Fruit fly (Drosophila melanogaster) whole organism, embryonic: ENCODE measurements around the gene MFS18.

ENCODE experiments used
- B-H2 ChIP-seq: fragments of 200-800 bp; sonication (Bioruptor generic); optimal IDR thresholded peaks from 2 replicates; lab custom pipeline; 2018; ENCODE audit warnings: missing biosample characterization, mild to moderate bottlenecking, missing genetic modification characterization
- Blimp-1 ChIP-seq: fragments of 200-800 bp; sonication (Bioruptor generic); optimal IDR thresholded peaks from 3 replicates; lab custom pipeline; 2018; ENCODE audit warnings: missing biosample characterization, missing genetic modification characterization, mild to moderate bottlenecking, moderate library complexity, missing genetic modification reagents
- C15 ChIP-seq: fragments of 200-800 bp; sonication (Bioruptor generic); IDR thresholded peaks from 3 replicates; pipeline ENCODE4 v1.3.6; 2022; ENCODE audit warnings: missing biosample characterization, missing genetic modification characterization
- CG11398 ChIP-seq: fragments of 200-800 bp; sonication (Bioruptor generic); optimal IDR thresholded peaks from 2 replicates; lab custom pipeline; 2016; ENCODE audit warnings: missing biosample characterization, missing genetic modification characterization
- CG13775 ChIP-seq: fragments of 200-800 bp; sonication (Bioruptor generic); optimal IDR thresholded peaks from 3 replicates; lab custom pipeline; 2017; ENCODE audit warnings: missing biosample characterization, mild to moderate bottlenecking, missing genetic modification characterization
- CG14965 ChIP-seq: fragments of 200-800 bp; sonication (Bioruptor generic); optimal IDR thresholded peaks from 2 replicates; lab custom pipeline; 2016; ENCODE audit warnings: missing biosample characterization, missing genetic modification characterization, borderline replicate concordance
- CG15269 ChIP-seq: fragments of 200-800 bp; sonication (Bioruptor generic); optimal IDR thresholded peaks from 2 replicates; lab custom pipeline; 2018; ENCODE audit warnings: missing biosample characterization, mild to moderate bottlenecking, missing genetic modification characterization, moderate library complexity
- CG16863 ChIP-seq: fragments of 200-800 bp; sonication (Bioruptor generic); optimal IDR thresholded peaks from 3 replicates; lab custom pipeline; 2016; ENCODE audit warnings: missing biosample characterization, missing genetic modification characterization
- CG17802 ChIP-seq: fragments of 200-800 bp; sonication (Bioruptor generic); optimal IDR thresholded peaks from 2 replicates; lab custom pipeline; 2018; ENCODE audit warnings: missing biosample characterization, mild to moderate bottlenecking, missing genetic modification characterization, moderate library complexity
- CG18764 ChIP-seq: fragments of 200-800 bp; sonication (Bioruptor generic); optimal IDR thresholded peaks from 3 replicates; lab custom pipeline; 2016; ENCODE audit warnings: missing biosample characterization, missing genetic modification characterization
- CG2199 ChIP-seq: fragments of 200-800 bp; sonication (Bioruptor generic); IDR thresholded peaks from 3 replicates; pipeline ENCODE4 v1.3.6; 2022; ENCODE audit warnings: missing biosample characterization, missing genetic modification characterization
- CG2202 ChIP-seq: fragments of 200-800 bp; sonication (Bioruptor generic); optimal IDR thresholded peaks from 2 replicates; lab custom pipeline; 2018; ENCODE audit warnings: missing biosample characterization, mild to moderate bottlenecking, missing genetic modification characterization
- CG2712 ChIP-seq: fragments of 200-800 bp; optimal IDR thresholded peaks from 3 replicates; lab custom pipeline; 2019; ENCODE audit warnings: missing biosample characterization, mild to moderate bottlenecking, missing genetic modification characterization, moderate library complexity
- CG31441 ChIP-seq: fragments of 200-800 bp; sonication (Bioruptor generic); IDR thresholded peaks from 2 replicates; pipeline ENCODE4 v1.3.6; 2022; ENCODE audit warnings: missing biosample characterization, missing genetic modification characterization
- CG34422 ChIP-seq: fragments of 200-800 bp; sonication (Bioruptor generic); IDR thresholded peaks from 3 replicates; pipeline ENCODE4 v1.3.6; 2022; ENCODE audit warnings: missing biosample characterization, missing genetic modification characterization
- CG3726 ChIP-seq: fragments of 200-800 bp; sonication (Bioruptor generic); IDR thresholded peaks from 3 replicates; pipeline ENCODE4, ENCODE4 v1.3.6; 2022; ENCODE audit warnings: missing biosample characterization, missing genetic modification characterization
- CG7839 ChIP-seq: fragments of 200-800 bp; sonication (Bioruptor generic); optimal IDR thresholded peaks from 3 replicates; lab custom pipeline; 2018; ENCODE audit warnings: missing biosample characterization, mild to moderate bottlenecking, missing genetic modification characterization, moderate library complexity
- CG8478 ChIP-seq: fragments of >200 bp; optimal IDR thresholded peaks from 2 replicates; lab custom pipeline; 2018
- CG9437 ChIP-seq: fragments of 200-800 bp; sonication (Bioruptor generic); optimal IDR thresholded peaks from 2 replicates; lab custom pipeline; 2018; ENCODE audit warnings: missing biosample characterization, mild to moderate bottlenecking, missing genetic modification characterization
- CG9727 ChIP-seq: fragments of 200-800 bp; sonication (Bioruptor generic); optimal IDR thresholded peaks from 3 replicates; lab custom pipeline; 2017; ENCODE audit warnings: missing biosample characterization, mild to moderate bottlenecking, missing genetic modification characterization
- Dll ChIP-seq: fragments of 200-800 bp; sonication (Bioruptor generic); IDR thresholded peaks from 4 replicates; pipeline ENCODE4 v1.3.6; 2022; ENCODE audit warnings: missing biosample characterization, missing genetic modification characterization; ENCODE audit not compliant: partially characterized antibody
- Elba2 ChIP-seq: fragments of 200-800 bp; sonication (Bioruptor generic); optimal IDR thresholded peaks from 3 replicates; lab custom pipeline; 2016; ENCODE audit warnings: missing biosample characterization, missing genetic modification characterization
- Hey ChIP-seq: fragments of 200-800 bp; sonication (Bioruptor generic); optimal IDR thresholded peaks from 3 replicates; lab custom pipeline; 2018; ENCODE audit warnings: missing biosample characterization, mild to moderate bottlenecking, missing genetic modification characterization
- Kr ChIP-seq: fragments of 200-800 bp; sonication (Bioruptor generic); optimal IDR thresholded peaks from 2 replicates; lab custom pipeline; 2017; ENCODE audit warnings: missing biosample characterization, mild to moderate bottlenecking, missing genetic modification characterization
- Lpt ChIP-seq: fragments of >200 bp; optimal IDR thresholded peaks from 2 replicates; lab custom pipeline; 2018; ENCODE audit warnings: missing biosample characterization, missing genetic modification characterization
- Nf-YB ChIP-seq: fragments of 200-800 bp; sonication (Bioruptor generic); optimal IDR thresholded peaks from 3 replicates; lab custom pipeline; 2019; ENCODE audit warnings: missing biosample characterization, mild to moderate bottlenecking, missing genetic modification characterization, moderate library complexity
- NfI ChIP-seq: fragments of 200-800 bp; sonication (Bioruptor generic); optimal IDR thresholded peaks from 3 replicates; lab custom pipeline; 2018; ENCODE audit warnings: missing biosample characterization, mild to moderate bottlenecking, missing genetic modification characterization, moderate library complexity
- Sin3A ChIP-seq: fragments of >200 bp; optimal IDR thresholded peaks from 2 replicates; lab custom pipeline; 2018
- Sox102F ChIP-seq: fragments of 200-800 bp; sonication (Bioruptor generic); optimal IDR thresholded peaks from 2 replicates; lab custom pipeline; 2018; ENCODE audit warnings: missing biosample characterization, mild to moderate bottlenecking, missing genetic modification characterization, moderate library complexity
- Sry-δ ChIP-seq: fragments of 200-800 bp; sonication (Bioruptor generic); optimal IDR thresholded peaks from 2 replicates; lab custom pipeline; 2016; ENCODE audit warnings: missing biosample characterization, missing genetic modification characterization
- Taf1 ChIP-seq: fragments of 200-800 bp; sonication (Bioruptor generic); IDR thresholded peaks from 2 replicates; pipeline ENCODE4 v1.3.6; 2022; ENCODE audit warnings: missing biosample characterization, missing genetic modification characterization
- ara ChIP-seq: fragments of 200-800 bp; sonication (Bioruptor generic); IDR thresholded peaks from 2 replicates; pipeline ENCODE4 v1.3.6; 2022; ENCODE audit warnings: missing biosample characterization, missing genetic modification characterization
- bbx ChIP-seq: fragments of 200-800 bp; sonication (Bioruptor generic); IDR thresholded peaks from 2 replicates; pipeline ENCODE4 v1.3.6; 2022; ENCODE audit warnings: missing biosample characterization, missing genetic modification characterization; ENCODE audit not compliant: partially characterized antibody
- crc ChIP-seq: fragments of 200-800 bp; sonication (Bioruptor generic); optimal IDR thresholded peaks from 2 replicates; lab custom pipeline; 2016; ENCODE audit warnings: missing biosample characterization, missing genetic modification characterization
- eve ChIP-seq, 2 experiments: fragments of >200 bp; optimal IDR thresholded peaks; 2 replicates each; lab custom pipeline; 2017; ENCODE audit warnings: missing biosample characterization in 2 of 2, missing genetic modification characterization in 2 of 2
- exex ChIP-seq: fragments of 200-800 bp; sonication (Bioruptor generic); optimal IDR thresholded peaks from 4 replicates; lab custom pipeline; 2018; ENCODE audit warnings: missing biosample characterization, mild to moderate bottlenecking, missing genetic modification characterization, moderate library complexity
- grau ChIP-seq: fragments of 200-800 bp; optimal IDR thresholded peaks from 3 replicates; lab custom pipeline; 2019; ENCODE audit warnings: missing biosample characterization, mild to moderate bottlenecking, missing genetic modification characterization, moderate library complexity
- hkb ChIP-seq, 2 experiments: fragments of 200-800 bp in 1 of 2; fragments of >200 bp in 1 of 2; sonication (Bioruptor generic) in 1 of 2; IDR thresholded peaks in 1 of 2; optimal IDR thresholded peaks in 1 of 2; 2 replicates each; pipeline versions ENCODE4 v1.3.6 to Lab custom; 2017 to 2022; ENCODE audit warnings: missing biosample characterization in 1 of 2, missing genetic modification characterization in 1 of 2
- inv ChIP-seq: fragments of 200-800 bp; sonication (Bioruptor generic); IDR thresholded peaks from 2 replicates; pipeline ENCODE4 v1.3.6; 2022; ENCODE audit warnings: missing biosample characterization, missing genetic modification characterization; ENCODE audit not compliant: partially characterized antibody
- jing ChIP-seq: fragments of 200-800 bp; sonication (Bioruptor generic); optimal IDR thresholded peaks from 2 replicates; lab custom pipeline; 2018; ENCODE audit warnings: missing biosample characterization, mild to moderate bottlenecking, missing genetic modification characterization
- jumu ChIP-seq: fragments of 200-800 bp; sonication (Bioruptor generic); optimal IDR thresholded peaks from 3 replicates; lab custom pipeline; 2016; ENCODE audit warnings: missing biosample characterization, missing genetic modification characterization
- maf-S ChIP-seq: fragments of 200-800 bp; sonication (Bioruptor generic); optimal IDR thresholded peaks from 2 replicates; lab custom pipeline; 2016; ENCODE audit warnings: missing biosample characterization, missing genetic modification characterization
- onecut ChIP-seq: fragments of 200-800 bp; sonication (Bioruptor generic); IDR thresholded peaks from 2 replicates; pipeline ENCODE4 v1.3.6; 2022; ENCODE audit warnings: missing biosample characterization, missing genetic modification characterization
- org-1 ChIP-seq: fragments of 200-800 bp; sonication (Bioruptor generic); optimal IDR thresholded peaks from 2 replicates; lab custom pipeline; 2017; ENCODE audit warnings: missing biosample characterization, missing genetic modification characterization
- pho ChIP-seq: fragments of 200-800 bp; sonication (Bioruptor generic); optimal IDR thresholded peaks from 2 replicates; lab custom pipeline; 2016; ENCODE audit warnings: missing biosample characterization, missing genetic modification characterization
- pzg ChIP-seq: fragments of 200-800 bp; sonication (Bioruptor generic); optimal IDR thresholded peaks from 3 replicates; lab custom pipeline; 2018; ENCODE audit warnings: missing biosample characterization, mild to moderate bottlenecking, missing genetic modification characterization, moderate library complexity
- slou ChIP-seq: fragments of 200-800 bp; sonication (Bioruptor generic); optimal IDR thresholded peaks from 3 replicates; lab custom pipeline; 2016; ENCODE audit warnings: missing biosample characterization, missing genetic modification characterization
- so ChIP-seq: fragments of 200-800 bp; sonication (Bioruptor generic); IDR thresholded peaks from 3 replicates; pipeline ENCODE4 v1.3.6; 2022; ENCODE audit warnings: missing biosample characterization, missing genetic modification characterization
- tna ChIP-seq: fragments of 200-800 bp; sonication (Bioruptor generic); IDR thresholded peaks from 2 replicates; pipeline ENCODE4 v1.3.6; 2022; ENCODE audit warnings: missing biosample characterization, missing genetic modification characterization; ENCODE audit not compliant: partially characterized antibody
- ttk ChIP-seq: fragments of 200-800 bp; sonication (Bioruptor generic); IDR thresholded peaks from 2 replicates; pipeline ENCODE4 v2.1.2; 2022; ENCODE audit warnings: missing biosample characterization, missing genetic modification characterization
- zen2 ChIP-seq: fragments of 200-800 bp; sonication (Bioruptor generic); IDR thresholded peaks from 3 replicates; pipeline ENCODE4 v1.3.6; 2022; ENCODE audit warnings: missing biosample characterization, missing genetic modification characterization; ENCODE audit not compliant: partially characterized antibody
- zfh2 ChIP-seq: fragments of 200-800 bp; sonication (Bioruptor generic); optimal IDR thresholded peaks from 2 replicates; lab custom pipeline; 2016; ENCODE audit warnings: missing biosample characterization, missing genetic modification characterization

MFS18 gene

dm6 chr2L:4452798-4453197, 4.4 kb upstream of the MFS18 start, which contains the start of gene CG15439 (continued):
- no peak for TF ChIP-seq hkb (optimal IDR thresholded peaks at IDR 0.05; lab: Kevin White, UChicago)
- TF ChIP-seq hkb (GFP tag; IDR thresholded peaks at IDR 0.05; lab: Robert Waterston, UW): no peak
- TF ChIP-seq CG9727 (GFP tag; lab: Kevin White, UChicago): no peak
- TF ChIP-seq CG16863 (GFP tag; lab: Kevin White, UChicago): no peak
- no peak for TF ChIP-seq CG17802 (tag; lab: Kevin White, UChicago)
- TF ChIP-seq Elba2 (GFP tag; lab: Kevin White, UChicago): no peak
- TF ChIP-seq Kr (GFP tag; lab: Kevin White, UChicago): no peak
- no peak for TF ChIP-seq CG13775 (GFP tag; lab: Kevin White, UChicago)
- TF ChIP-seq ara (GFP tag; lab: Robert Waterston, UW): no peak
- no peak for TF ChIP-seq CG3726 (GFP tag; lab: Robert Waterston, UW)
- no peak for TF ChIP-seq jing (GFP tag; lab: Kevin White, UChicago)
- TF ChIP-seq inv (GFP tag; lab: Robert Waterston, UW): peak; percentile 52
- no peak for TF ChIP-seq org-1 (GFP tag; lab: Kevin White, UChicago)
- no peak for TF ChIP-seq zfh2 (GFP tag; lab: Kevin White, UChicago)
- TF ChIP-seq so (GFP tag; lab: Robert Waterston, UW): no peak
- peak; percentile 43 for TF ChIP-seq Sry-δ (GFP tag; lab: Kevin White, UChicago)
- peak; percentile 79 for TF ChIP-seq Dll
- TF ChIP-seq exex (tag; lab: Kevin White, UChicago): no peak
- TF ChIP-seq Nf-YB (GFP tag; lab: Kevin White, UChicago): no peak
- no peak for TF ChIP-seq maf-S (GFP tag; lab: Kevin White, UChicago)
- no peak for TF ChIP-seq ttk (GFP tag; lab: Robert Waterston, UW)
- no peak for TF ChIP-seq B-H2
- no peak for TF ChIP-seq CG2202 (tag; lab: Kevin White, UChicago)
- TF ChIP-seq Sin3A: no peak
- no peak for TF ChIP-seq C15 (GFP tag; lab: Robert Waterston, UW)
- TF ChIP-seq jumu: no peak
- no peak for TF ChIP-seq Blimp-1
- TF ChIP-seq pho (GFP tag; lab: Kevin White, UChicago): no peak
- TF ChIP-seq eve (GFP tag; optimal IDR thresholded peaks at IDR 0.05; lab: Kevin White, UChicago): no peak
- no peak for TF ChIP-seq CG8478 (lab: Kevin White, UChicago)
- no peak for TF ChIP-seq CG2199 (GFP tag; lab: Robert Waterston, UW)
- no peak for TF ChIP-seq CG2712 (tag; lab: Kevin White, UChicago)
- no peak for TF ChIP-seq slou
- TF ChIP-seq NfI (GFP tag; lab: Kevin White, UChicago): no peak
- peak; percentile 84 for TF ChIP-seq bbx (GFP tag; lab: Robert Waterston, UW)
- TF ChIP-seq grau: no peak
- peak; percentile 39 for TF ChIP-seq pzg (GFP tag; lab: Kevin White, UChicago)
- TF ChIP-seq zen2 (GFP tag; lab: Robert Waterston, UW): peak; percentile 75
- no peak for TF ChIP-seq CG9437 (GFP tag; lab: Kevin White, UChicago)
- TF ChIP-seq Lpt: no peak
- TF ChIP-seq Taf1 (GFP tag; lab: Robert Waterston, UW): no peak
- no peak for TF ChIP-seq crc
- TF ChIP-seq tna (GFP tag; lab: Robert Waterston, UW): peak; percentile 83
- no peak for TF ChIP-seq CG15269
- TF ChIP-seq Sox102F (GFP tag; lab: Kevin White, UChicago): no peak
- no peak for TF ChIP-seq onecut
- no peak for TF ChIP-seq CG14965 (GFP tag; lab: Kevin White, UChicago)
- TF ChIP-seq CG34422 (GFP tag; lab: Robert Waterston, UW): no peak
- no peak for TF ChIP-seq CG7839 (tag; lab: Kevin White, UChicago)
- TF ChIP-seq CG31441 (GFP tag; lab: Robert Waterston, UW): no peak
- no peak for TF ChIP-seq CG11398 (GFP tag; lab: Kevin White, UChicago)
- TF ChIP-seq Hey (tag; lab: Kevin White, UChicago): no peak
- no peak for TF ChIP-seq CG18764 (GFP tag; lab: Kevin White, UChicago)
